Worm (Caenorhabditis elegans) whole organism, L4 larva: ENCODE measurements around the gene sms-1.

Experiments
- F26F4.8 ChIP-seq: fragments of 200-800 bp; sonication (Bioruptor generic); conservative IDR thresholded peaks from 2 replicates; pipeline ENCODE4 v1.3.6; 2022; ENCODE audit warnings: missing genetic modification characterization, missing compliant biosample characterization
- F37D6.2 ChIP-seq: sonication (generic microtip); optimal IDR thresholded peaks from 2 replicates; lab custom pipeline; 2016; ENCODE audit warnings: mild to moderate bottlenecking, missing genetic modification characterization, missing compliant biosample characterization
- F44E2.7 ChIP-seq: fragments of 200-800 bp; sonication (Bioruptor generic); IDR thresholded peaks from 2 replicates; pipeline ENCODE4 v2.1.2; 2022; ENCODE audit warnings: missing genetic modification characterization, missing compliant biosample characterization
- T20F7.1 ChIP-seq: fragments of 200-800 bp; sonication (Bioruptor generic); optimal IDR thresholded peaks from 2 replicates; lab custom pipeline; 2018; ENCODE audit warnings: mild to moderate bottlenecking, missing genetic modification characterization, missing compliant biosample characterization
- T26A8.4 ChIP-seq: fragments of 200-800 bp; sonication (Bioruptor generic); IDR thresholded peaks from 2 replicates; pipeline ENCODE4 v1.3.6; 2022; ENCODE audit warnings: missing genetic modification characterization, missing compliant biosample characterization
- Y75B8A.6 ChIP-seq: fragments of 200-800 bp; sonication (Bioruptor generic); IDR thresholded peaks from 2 replicates; pipeline ENCODE4 v1.3.6; 2022; ENCODE audit warnings: missing genetic modification reagents, missing genetic modification characterization, missing compliant biosample characterization
- ZK546.5 ChIP-seq, 2 experiments: sonication (generic microtip); optimal IDR thresholded peaks; 2 replicates each; lab custom pipeline; 2017; ENCODE audit warnings: missing biosample characterization in 2 of 2, missing genetic modification characterization in 2 of 2
- aha-1 ChIP-seq: fragments of 150-350 bp; peaks from one replicate; lab custom pipeline; 2014; ENCODE audit warnings: missing biosample characterization, missing genetic modification characterization
- aly-2 ChIP-seq: sonication (generic microtip); optimal IDR thresholded peaks from 2 replicates; lab custom pipeline; 2018; ENCODE audit warnings: missing biosample characterization, missing genetic modification characterization
- ceh-28 ChIP-seq: fragments of 150-350 bp; optimal IDR thresholded peaks from 2 replicates; lab custom pipeline; 2014; ENCODE audit warnings: missing biosample characterization, missing genetic modification reagents, missing genetic modification characterization
- ceh-44 ChIP-seq: fragments of 200-800 bp; sonication (Bioruptor generic); IDR thresholded peaks from 2 replicates; pipeline ENCODE4 v1.3.6; 2022; ENCODE audit warnings: missing genetic modification reagents, missing genetic modification characterization, missing compliant biosample characterization
- ceh-62 ChIP-seq: sonication (generic microtip); optimal IDR thresholded peaks from 2 replicates; lab custom pipeline; 2017; ENCODE audit warnings: missing biosample characterization, missing genetic modification characterization
- ceh-82 ChIP-seq: sonication (generic microtip); optimal IDR thresholded peaks from 2 replicates; lab custom pipeline; 2017; ENCODE audit warnings: missing biosample characterization, missing genetic modification characterization
- daf-12 ChIP-seq: fragments of 150-350 bp; optimal IDR thresholded peaks from 2 replicates; lab custom pipeline; 2014; ENCODE audit warnings: missing biosample characterization, missing genetic modification reagents, missing genetic modification characterization
- daf-16 ChIP-seq, 3 experiments: sonication (generic microtip); optimal IDR thresholded peaks; 2 replicates each; lab custom pipeline; 2016 to 2017; ENCODE audit warnings: missing genetic modification characterization in 3 of 3, missing genetic modification reagents in 3 of 3, mild to moderate bottlenecking in 2 of 3, missing compliant biosample characterization in 2 of 3, missing biosample characterization in 1 of 3, moderate library complexity in 1 of 3
- dmd-6 ChIP-seq: fragments of 200-800 bp; sonication (Bioruptor generic); IDR thresholded peaks from 2 replicates; pipeline ENCODE4 v1.3.6; 2022; ENCODE audit warnings: missing genetic modification reagents, missing genetic modification characterization, missing compliant biosample characterization
- dpl-1 ChIP-seq: fragments of 150-350 bp; optimal IDR thresholded peaks from 2 replicates; lab custom pipeline; 2014; ENCODE audit warnings: missing biosample characterization, missing genetic modification reagents, missing genetic modification characterization
- fkh-10 ChIP-seq: fragments of 150-350 bp; optimal IDR thresholded peaks from 2 replicates; lab custom pipeline; 2014; ENCODE audit warnings: missing biosample characterization, missing genetic modification reagents, missing genetic modification characterization
- gei-8 ChIP-seq: fragments of 200-800 bp; sonication (Bioruptor generic); optimal IDR thresholded peaks from 2 replicates; lab custom pipeline; 2018; ENCODE audit warnings: mild to moderate bottlenecking, missing genetic modification characterization, missing compliant biosample characterization
- hlh-11 ChIP-seq: fragments of 200-800 bp; sonication (Bioruptor generic); optimal IDR thresholded peaks from 2 replicates; lab custom pipeline; 2018; ENCODE audit warnings: mild to moderate bottlenecking, missing genetic modification characterization, missing compliant biosample characterization
- hlh-30 ChIP-seq: sonication (generic microtip); optimal IDR thresholded peaks from 2 replicates; lab custom pipeline; 2017; ENCODE audit warnings: antibody characterized with exemption, mild to moderate bottlenecking, missing genetic modification characterization, missing compliant biosample characterization; ENCODE audit not compliant: insufficient read depth
- hmg-1.1 ChIP-seq: fragments of 200-800 bp; sonication (Bioruptor generic); IDR thresholded peaks from 2 replicates; pipeline ENCODE4 v1.3.6; 2022; ENCODE audit warnings: missing genetic modification reagents, missing genetic modification characterization, missing compliant biosample characterization
- lin-13 ChIP-seq: fragments of 150-350 bp; optimal IDR thresholded peaks from 2 replicates; lab custom pipeline; 2014; ENCODE audit warnings: missing biosample characterization, missing genetic modification reagents, missing genetic modification characterization
- lin-29 ChIP-seq: fragments of 200-800 bp; sonication (Bioruptor generic); IDR thresholded peaks from 2 replicates; pipeline ENCODE4 v1.3.6; 2022; ENCODE audit warnings: missing genetic modification reagents, missing genetic modification characterization, missing compliant biosample characterization
- madf-9 ChIP-seq: fragments of 200-800 bp; sonication (Bioruptor generic); conservative IDR thresholded peaks from 2 replicates; pipeline ENCODE4 v1.3.6; 2022; ENCODE audit warnings: missing genetic modification reagents, missing genetic modification characterization, missing compliant biosample characterization
- mdl-1 ChIP-seq, 2 experiments: fragments of 150-350 bp in 1 of 2; sonication (generic microtip) in 1 of 2; optimal IDR thresholded peaks; 2 replicates each; lab custom pipeline; 2014 to 2017; ENCODE audit warnings: missing biosample characterization in 2 of 2, missing genetic modification characterization in 2 of 2
- mes-2 ChIP-seq: sonication (generic microtip); optimal IDR thresholded peaks from 2 replicates; lab custom pipeline; 2016; ENCODE audit warnings: missing genotype, mild to moderate bottlenecking, missing genetic modification characterization, missing compliant biosample characterization; ENCODE audit not compliant: poor library complexity, severe bottlenecking
- mxl-2 ChIP-seq: fragments of 200-800 bp; sonication (Bioruptor generic); conservative IDR thresholded peaks from 2 replicates; pipeline ENCODE4 v1.3.6; 2022; ENCODE audit warnings: missing genetic modification reagents, missing genetic modification characterization, missing compliant biosample characterization
- nhr-10 ChIP-seq: fragments of 150-350 bp; optimal IDR thresholded peaks from 2 replicates; lab custom pipeline; 2014; ENCODE audit warnings: missing biosample characterization, missing genetic modification characterization
- nhr-237 ChIP-seq: sonication (generic microtip); optimal IDR thresholded peaks from 2 replicates; lab custom pipeline; 2017; ENCODE audit warnings: missing biosample characterization, missing genetic modification characterization
- nhr-28 ChIP-seq: fragments of 150-350 bp; optimal IDR thresholded peaks from 2 replicates; lab custom pipeline; 2014; ENCODE audit warnings: missing biosample characterization, missing genetic modification characterization
- nhr-42 ChIP-seq: fragments of 200-800 bp; sonication (Bioruptor generic); IDR thresholded peaks from 2 replicates; pipeline ENCODE4 v1.3.6; 2022; ENCODE audit warnings: missing genetic modification characterization, missing compliant biosample characterization
- nhr-48 ChIP-seq: sonication (generic microtip); optimal IDR thresholded peaks from 2 replicates; lab custom pipeline; 2016; ENCODE audit warnings: mild to moderate bottlenecking, missing genetic modification characterization, missing compliant biosample characterization
- pha-4 ChIP-seq, 2 experiments: fragments of 150-350 bp in 1 of 2; fragments of 200-800 bp in 1 of 2; sonication (Bioruptor generic) in 1 of 2; IDR thresholded peaks in 1 of 2; optimal IDR thresholded peaks in 1 of 2; 2 replicates each; pipeline versions ENCODE4 v1.3.6 to Lab custom; 2014 to 2022; ENCODE audit warnings: missing genetic modification characterization in 2 of 2, missing genetic modification reagents in 2 of 2, missing biosample characterization in 1 of 2, missing compliant biosample characterization in 1 of 2
- pqm-1 ChIP-seq: sonication (generic microtip); optimal IDR thresholded peaks from 2 replicates; lab custom pipeline; 2017; ENCODE audit warnings: missing biosample characterization, missing genetic modification characterization
- set-16 ChIP-seq: fragments of 200-800 bp; sonication (Bioruptor generic); IDR thresholded peaks from 2 replicates; pipeline ENCODE4 v1.3.6; 2022; ENCODE audit warnings: missing genetic modification reagents, missing genetic modification characterization, missing compliant biosample characterization
- skn-1 ChIP-seq: fragments of 150-350 bp; optimal IDR thresholded peaks from 2 replicates; lab custom pipeline; 2014; ENCODE audit warnings: missing biosample characterization, missing genetic modification characterization
- tra-1 ChIP-seq: fragments of 200-800 bp; sonication (Bioruptor generic); IDR thresholded peaks from 2 replicates; pipeline ENCODE4 v1.3.6; 2022; ENCODE audit warnings: missing genetic modification reagents, missing genetic modification characterization, missing compliant biosample characterization
- unc-62 ChIP-seq, 3 experiments: fragments of 150-350 bp in 1 of 3; sonication (generic microtip); optimal IDR thresholded peaks in 2 of 3; peaks in 1 of 3; 1 replicate in 1 of 3; 2 replicates in 2 of 3; lab custom pipeline; 2014 to 2017; ENCODE audit warnings: missing biosample characterization in 3 of 3, missing genetic modification characterization in 3 of 3, missing genetic modification reagents in 3 of 3, missing genotype in 1 of 3
- zag-1 ChIP-seq: fragments of 150-350 bp; optimal IDR thresholded peaks from 2 replicates; lab custom pipeline; 2014; ENCODE audit warnings: missing biosample characterization, missing genetic modification characterization
- ztf-11 ChIP-seq: fragments of 150-350 bp; optimal IDR thresholded peaks from 2 replicates; lab custom pipeline; 2014; ENCODE audit warnings: missing biosample characterization, missing genetic modification characterization
- ztf-7 ChIP-seq: fragments of 150-350 bp; optimal IDR thresholded peaks from 2 replicates; lab custom pipeline; 2014; ENCODE audit warnings: missing biosample characterization, missing genetic modification characterization

The sms-1 gene

DNA sequence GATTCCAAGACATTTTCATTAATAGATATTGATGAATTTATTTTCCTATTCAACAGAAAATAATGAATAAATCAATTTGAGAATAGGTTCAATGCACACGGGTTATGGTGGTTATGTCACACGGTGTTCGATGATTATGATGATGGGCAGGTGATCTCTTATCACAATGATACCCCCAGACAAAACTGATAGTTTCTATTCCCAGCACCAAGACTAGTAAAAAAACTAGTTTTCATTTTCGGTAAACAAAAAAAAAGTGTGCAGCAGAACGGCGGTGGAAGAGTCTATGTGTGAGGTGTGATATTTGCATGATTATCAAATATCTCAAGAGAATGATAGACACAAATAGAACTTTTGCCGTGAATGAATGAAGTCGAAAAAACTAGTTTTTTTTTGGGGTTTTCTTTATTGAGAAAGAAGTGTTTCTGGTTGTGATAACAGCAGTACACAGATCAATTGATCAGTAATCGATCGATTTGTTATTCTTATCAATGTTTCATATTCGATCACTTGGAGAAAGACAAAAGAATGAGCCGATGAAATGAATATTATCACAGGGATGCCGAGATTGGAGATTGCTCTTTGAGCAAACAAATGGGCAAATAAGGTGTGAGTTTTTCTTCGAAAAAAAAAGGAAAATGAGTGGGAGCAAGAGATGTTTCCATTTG lies 10.0 kb downstream of the sms-1 start (continued):
- no peak for TF ChIP-seq lin-29 (GFP tag; lab: Robert Waterston, UW)
- TF ChIP-seq tra-1 (GFP tag; lab: Robert Waterston, UW) = 0 out of 2 replicates have a peak, but pooled peaks have one; percentile 8
- TF ChIP-seq ceh-44 (GFP tag; lab: Robert Waterston, UW) = no peak
- TF ChIP-seq nhr-48 (tag; lab: Kevin White, UChicago) = no peak
- TF ChIP-seq madf-9 = no peak
- no peak for TF ChIP-seq ceh-28 (tag; lab: Kevin White, UChicago)
- TF ChIP-seq T26A8.4 (GFP tag; lab: Robert Waterston, UW) = no peak
- TF ChIP-seq ztf-7 (tag; lab: Kevin White, UChicago) = no peak
- TF ChIP-seq pqm-1 (tag; lab: Kevin White, UChicago) = peak; percentile 28
- TF ChIP-seq pha-4 (GFP tag; IDR thresholded peaks at IDR 0.05; lab: Robert Waterston, UW) = no peak
- no peak for TF ChIP-seq pha-4 (tag; optimal IDR thresholded peaks at IDR 0.05; lab: Kevin White, UChicago)
- TF ChIP-seq ceh-82 (tag; lab: Kevin White, UChicago) = no peak
- TF ChIP-seq nhr-42 (GFP tag; lab: Robert Waterston, UW) = no peak
- TF ChIP-seq dpl-1 = no peak
- TF ChIP-seq hmg-1.1 (GFP tag; lab: Robert Waterston, UW) = no peak
- TF ChIP-seq ztf-11 (tag; lab: Kevin White, UChicago) = no peak
- TF ChIP-seq Y75B8A.6 (GFP tag; lab: Robert Waterston, UW) = no peak
- TF ChIP-seq skn-1 (tag; lab: Kevin White, UChicago) = no peak
- no peak for TF ChIP-seq zag-1 (tag; lab: Kevin White, UChicago)
- TF ChIP-seq nhr-10 = peak; percentile 3
- peak; percentile 15 for TF ChIP-seq aha-1 (tag; lab: Kevin White, UChicago)
- TF ChIP-seq daf-12 (tag; lab: Kevin White, UChicago) = no peak
- no peak for TF ChIP-seq lin-13 (GFP tag; lab: Kevin White, UChicago)
- TF ChIP-seq F37D6.2 (tag; lab: Kevin White, UChicago) = no peak
- no peak for TF ChIP-seq F44E2.7 (GFP tag; lab: Robert Waterston, UW)
- TF ChIP-seq nhr-237 (tag; lab: Kevin White, UChicago) = no peak
- peak; percentile 42 for TF ChIP-seq nhr-28
- TF ChIP-seq mxl-2 (GFP tag; lab: Robert Waterston, UW) = no peak
- TF ChIP-seq fkh-10 (GFP tag; lab: Kevin White, UChicago) = no peak
- TF ChIP-seq aly-2 (tag; lab: Kevin White, UChicago) = no peak
- no peak for TF ChIP-seq set-16 (GFP tag; lab: Robert Waterston, UW)
- no peak for TF ChIP-seq gei-8 (GFP tag; lab: Kevin White, UChicago)
- TF ChIP-seq T20F7.1 (GFP tag; lab: Kevin White, UChicago) = no peak
- TF ChIP-seq daf-16 (GFP tag; optimal IDR thresholded peaks at IDR 0.05; lab: Kevin White, UChicago) = peak in 1 of 2 experiments; percentile 4
- TF ChIP-seq daf-16 (tag; optimal IDR thresholded peaks at IDR 0.05; lab: Kevin White, UChicago) = no peak
- TF ChIP-seq ZK546.5 (tag; optimal IDR thresholded peaks at IDR 0.05; lab: Kevin White, UChicago) = no peak
- TF ChIP-seq F26F4.8 (GFP tag; lab: Robert Waterston, UW) = no peak
- TF ChIP-seq ceh-62 (tag; lab: Kevin White, UChicago) = no peak
- peak; percentile 68 for TF ChIP-seq hlh-11 (tag; lab: Kevin White, UChicago)
- TF ChIP-seq hlh-30 = peak; percentile 81
- TF ChIP-seq mes-2 (tag; lab: Kevin White, UChicago) = peak; percentile 9
- peak in 1 of 2 experiments; percentile 7 for TF ChIP-seq mdl-1 (tag; optimal IDR thresholded peaks at IDR 0.05; lab: Kevin White, UChicago)

DNA sequence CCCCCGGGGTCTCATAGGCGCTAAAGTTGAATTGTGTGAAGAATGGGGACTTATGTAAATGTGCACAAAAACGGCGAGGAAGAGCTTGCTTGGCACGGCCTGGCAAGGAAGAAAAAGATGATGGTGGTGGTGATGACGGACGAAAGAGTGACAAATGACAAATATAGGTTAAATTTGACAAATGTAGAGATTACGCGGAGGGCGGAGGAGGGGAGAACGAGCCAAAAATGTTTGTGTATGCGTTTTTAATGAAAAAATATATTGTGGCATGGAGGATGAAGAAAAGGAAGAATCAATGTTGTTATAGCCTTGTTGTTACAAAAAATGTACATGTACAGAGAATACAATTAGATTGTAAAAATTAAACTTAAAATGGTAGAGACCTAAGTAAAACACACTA lies 11.1 kb downstream of the sms-1 start:
- TF ChIP-seq aha-1 (tag; lab: Kevin White, UChicago) (peak; percentile 67), dmd-6 (GFP tag; lab: Robert Waterston, UW) (no peak), unc-62 (GFP tag; optimal IDR thresholded peaks at IDR 0.05 in 1 of 2; lab: Kevin White, UChicago) (peak in 1 of 2 experiments; percentile 94), unc-62 (tag; optimal IDR thresholded peaks at IDR 0.05; lab: Kevin White, UChicago) (no peak)
